Fruit fly (Drosophila melanogaster): ENCODE measurements around the gene Nna1.

Nna1 gene

dm6 chrX:13734866-13735265, 42.8 kb downstream of the Nna1 start:
- TF ChIP-seq ase (GFP tag; IDR thresholded peaks at IDR 0.05) (no peak), CG2889 (GFP tag; IDR thresholded peaks at IDR 0.05) (no peak), schlank (tag; optimal IDR thresholded peaks at IDR 0.05) (no peak), CG10654 (GFP tag; optimal IDR thresholded peaks at IDR 0.05) (no peak), CG17385 (GFP tag; optimal IDR thresholded peaks at IDR 0.05) (peak; percentile 21), az2 (GFP tag; optimal IDR thresholded peaks at IDR 0.05) (peak; percentile 7), Dref (GFP tag; IDR thresholded peaks at IDR 0.05) (no peak), CG11560 (tag; IDR thresholded peaks at IDR 0.05) (no peak), CG14014 (GFP tag; IDR thresholded peaks at IDR 0.05) (0 out of 2 replicates have a peak, but pooled peaks have one; percentile 12), Hmr (GFP tag; optimal IDR thresholded peaks at IDR 0.05) (no peak), insv (GFP tag; optimal IDR thresholded peaks at IDR 0.05) (no peak), Aef1 (GFP tag; IDR thresholded peaks at IDR 0.05) (no peak), CG10267 (tag; optimal IDR thresholded peaks at IDR 0.05) (peak; percentile 21), CG7271 (tag; optimal IDR thresholded peaks at IDR 0.05) (no peak), CG1792 (GFP tag; optimal IDR thresholded peaks at IDR 0.05) (no peak), phol (tag; optimal IDR thresholded peaks at IDR 0.05) (peak; percentile 25), D (optimal IDR thresholded peaks at IDR 0.05) (no peak), D (GFP tag; optimal IDR thresholded peaks at IDR 0.05) (no peak), Nf-YB (GFP tag; optimal IDR thresholded peaks at IDR 0.05) (no peak), maf-S (GFP tag; optimal IDR thresholded peaks at IDR 0.05) (no peak), her (GFP tag; optimal IDR thresholded peaks at IDR 0.05) (no peak), dysf (GFP tag; IDR thresholded peaks at IDR 0.05) (no peak), jing (GFP tag; optimal IDR thresholded peaks at IDR 0.05) (no peak), CG10979 (tag; optimal IDR thresholded peaks at IDR 0.05) (peak; percentile 29), tup (GFP tag; optimal IDR thresholded peaks at IDR 0.05) (no peak), NfI (GFP tag; optimal IDR thresholded peaks at IDR 0.05) (no peak), ranshi (GFP tag; IDR thresholded peaks at IDR 0.05) (0 out of 2 replicates have a peak, but pooled peaks have one; percentile 30), CG30403 (GFP tag; optimal IDR thresholded peaks at IDR 0.05) (peak; percentile 27), CG2120 (GFP tag; optimal IDR thresholded peaks at IDR 0.05) (peak; percentile 24), Jarid2 (GFP tag; optimal IDR thresholded peaks at IDR 0.05) (no peak), dimm (GFP tag; IDR thresholded peaks at IDR 0.05) (no peak), grn (GFP tag; optimal IDR thresholded peaks at IDR 0.05) (no peak), CG7786 (GFP tag; optimal IDR thresholded peaks at IDR 0.05) (no peak), hbn (GFP tag; IDR thresholded peaks at IDR 0.05; ENCODE audit: partially characterized antibody) (no peak), Hr78 (GFP tag; optimal IDR thresholded peaks at IDR 0.05) (no peak), Rfx (GFP tag; IDR thresholded peaks at IDR 0.05) (0 out of 2 replicates have a peak, but pooled peaks have one; percentile 15), esg (GFP tag; conservative IDR thresholded peaks at IDR 0.05) (no peak), CG5953 (GFP tag; IDR thresholded peaks at IDR 0.05) (no peak), CG17829 (tag; optimal IDR thresholded peaks at IDR 0.05) (peak; percentile 19), sens (GFP tag) (peak; percentile 70), Usf (GFP tag; optimal IDR thresholded peaks at IDR 0.05) (no peak), Eip74EF (GFP tag; optimal IDR thresholded peaks at IDR 0.05) (no peak), CG6813 (GFP tag; optimal IDR thresholded peaks at IDR 0.05) (no peak), Drgx (GFP tag; IDR thresholded peaks at IDR 0.05) (peak; percentile 60), CrebB (tag; optimal IDR thresholded peaks at IDR 0.05) (no peak), wor (GFP tag; IDR thresholded peaks at IDR 0.05) (no peak), salm (tag; optimal IDR thresholded peaks at IDR 0.05) (no peak), CoRest (tag; optimal IDR thresholded peaks at IDR 0.05) (no peak), Ptx1 (GFP tag; IDR thresholded peaks at IDR 0.05) (peak; percentile 20; the same call in 1 of the 2 replicates), Sox100B (GFP tag; optimal IDR thresholded peaks at IDR 0.05) (peak; percentile 29), nau (GFP tag; optimal IDR thresholded peaks at IDR 0.05) (no peak)
